Worm (Caenorhabditis elegans) whole organism, L4 larva: Measurements from ENCODE around the gene Y39A1A.9.

Experiments
- D1046.2 ChIP-seq: fragments of 200-800 bp; sonication (Bioruptor generic); IDR thresholded peaks from 2 replicates; pipeline ENCODE4 v1.3.6; 2022; ENCODE audit warnings: missing genetic modification characterization, missing compliant biosample characterization
- F44E2.7 ChIP-seq: fragments of 200-800 bp; sonication (Bioruptor generic); IDR thresholded peaks from 2 replicates; pipeline ENCODE4 v2.1.2; 2022; ENCODE audit warnings: missing genetic modification characterization, missing compliant biosample characterization
- F49E8.2 ChIP-seq: sonication (generic microtip); optimal IDR thresholded peaks from 2 replicates; lab custom pipeline; 2016; ENCODE audit warnings: missing compliant biosample characterization, mild to moderate bottlenecking, missing genetic modification characterization, borderline replicate concordance
- R02D3.7 ChIP-seq: fragments of 150-350 bp; sonication (generic microtip); optimal IDR thresholded peaks from 3 replicates; lab custom pipeline; 2014; ENCODE audit warnings: missing biosample characterization, missing genetic modification characterization
- Y105C5A.15 ChIP-seq: fragments of 200-800 bp; sonication (Bioruptor generic); IDR thresholded peaks from 2 replicates; pipeline ENCODE4 v1.3.6; 2022; ENCODE audit warnings: missing genetic modification characterization, missing compliant biosample characterization
- Y48G9A.11 ChIP-seq: fragments of 200-800 bp; sonication (Bioruptor generic); IDR thresholded peaks from 2 replicates; pipeline ENCODE4 v1.3.6; 2022; ENCODE audit warnings: missing genetic modification reagents, missing genetic modification characterization, missing compliant biosample characterization
- ZK546.5 ChIP-seq, 2 experiments: sonication (generic microtip); optimal IDR thresholded peaks; 2 replicates each; lab custom pipeline; 2017; ENCODE audit warnings: missing biosample characterization in 2 of 2, missing genetic modification characterization in 2 of 2
- aly-2 ChIP-seq: sonication (generic microtip); optimal IDR thresholded peaks from 2 replicates; lab custom pipeline; 2018; ENCODE audit warnings: missing biosample characterization, missing genetic modification characterization
- attf-4 ChIP-seq: sonication (generic microtip); optimal IDR thresholded peaks from 3 replicates; lab custom pipeline; 2017; ENCODE audit warnings: missing biosample characterization, missing genetic modification characterization
- ceh-20 ChIP-seq: fragments of 200-800 bp; sonication (Bioruptor generic); IDR thresholded peaks from 2 replicates; pipeline ENCODE4 v1.3.6; 2022; ENCODE audit warnings: missing genetic modification reagents, missing genetic modification characterization, missing compliant biosample characterization
- ceh-32 ChIP-seq: sonication (generic microtip); optimal IDR thresholded peaks from 2 replicates; lab custom pipeline; 2016; ENCODE audit warnings: mild to moderate bottlenecking, missing genetic modification characterization, missing compliant biosample characterization; ENCODE audit not compliant: poor library complexity
- ceh-44 ChIP-seq: fragments of 200-800 bp; sonication (Bioruptor generic); IDR thresholded peaks from 2 replicates; pipeline ENCODE4 v1.3.6; 2022; ENCODE audit warnings: missing genetic modification reagents, missing genetic modification characterization, missing compliant biosample characterization
- ceh-62 ChIP-seq: sonication (generic microtip); optimal IDR thresholded peaks from 2 replicates; lab custom pipeline; 2017; ENCODE audit warnings: missing biosample characterization, missing genetic modification characterization
- ces-1 ChIP-seq: fragments of 150-350 bp; sonication (generic microtip); optimal IDR thresholded peaks from 4 replicates; lab custom pipeline; 2014; ENCODE audit warnings: missing biosample characterization, missing genetic modification reagents, missing genetic modification characterization
- daf-12 ChIP-seq: fragments of 150-350 bp; optimal IDR thresholded peaks from 2 replicates; lab custom pipeline; 2014; ENCODE audit warnings: missing biosample characterization, missing genetic modification reagents, missing genetic modification characterization
- daf-16 ChIP-seq, 3 experiments: sonication (generic microtip); optimal IDR thresholded peaks; 2 replicates each; lab custom pipeline; 2016 to 2017; ENCODE audit warnings: missing genetic modification characterization in 3 of 3, missing genetic modification reagents in 3 of 3, mild to moderate bottlenecking in 2 of 3, missing compliant biosample characterization in 2 of 3, missing biosample characterization in 1 of 3, moderate library complexity in 1 of 3
- daf-19 ChIP-seq: fragments of 200-800 bp; sonication (Bioruptor generic); conservative IDR thresholded peaks from 2 replicates; pipeline ENCODE4 v1.3.6; 2022; ENCODE audit warnings: missing genetic modification characterization, missing compliant biosample characterization
- daf-8 ChIP-seq: fragments of 200-800 bp; sonication (Bioruptor generic); IDR thresholded peaks from 2 replicates; pipeline ENCODE4 v1.3.6; 2022; ENCODE audit warnings: missing genetic modification characterization, missing compliant biosample characterization
- dmd-9 ChIP-seq: fragments of 200-800 bp; sonication (Bioruptor generic); IDR thresholded peaks from 2 replicates; pipeline ENCODE4 v1.3.6; 2022; ENCODE audit warnings: missing genetic modification reagents, missing genetic modification characterization, missing compliant biosample characterization
- dpl-1 ChIP-seq: fragments of 150-350 bp; optimal IDR thresholded peaks from 2 replicates; lab custom pipeline; 2014; ENCODE audit warnings: missing biosample characterization, missing genetic modification reagents, missing genetic modification characterization
- egl-43 ChIP-seq: fragments of 200-800 bp; sonication (Bioruptor generic); IDR thresholded peaks from 2 replicates; pipeline ENCODE4 v1.3.6; 2022; ENCODE audit warnings: missing genetic modification reagents, missing genetic modification characterization, missing compliant biosample characterization
- hlh-11 ChIP-seq: fragments of 200-800 bp; sonication (Bioruptor generic); optimal IDR thresholded peaks from 2 replicates; lab custom pipeline; 2018; ENCODE audit warnings: mild to moderate bottlenecking, missing genetic modification characterization, missing compliant biosample characterization
- hmg-1.1 ChIP-seq: fragments of 200-800 bp; sonication (Bioruptor generic); IDR thresholded peaks from 2 replicates; pipeline ENCODE4 v1.3.6; 2022; ENCODE audit warnings: missing genetic modification reagents, missing genetic modification characterization, missing compliant biosample characterization
- jun-1 ChIP-seq: fragments of 150-350 bp; optimal IDR thresholded peaks from 2 replicates; lab custom pipeline; 2014; ENCODE audit warnings: missing biosample characterization, missing genetic modification reagents, missing genetic modification characterization
- lin-15B ChIP-seq: fragments of 150-350 bp; sonication (generic microtip); optimal IDR thresholded peaks from 3 replicates; lab custom pipeline; 2014; ENCODE audit warnings: missing biosample characterization, missing genetic modification characterization
- lin-38 ChIP-seq: fragments of 200-800 bp; sonication (Bioruptor generic); IDR thresholded peaks from 2 replicates; pipeline ENCODE4 v1.3.6; 2022; ENCODE audit warnings: missing genetic modification reagents, missing genetic modification characterization, missing compliant biosample characterization
- lin-39 ChIP-seq: fragments of 150-350 bp; optimal IDR thresholded peaks from 2 replicates; lab custom pipeline; 2014; ENCODE audit warnings: missing biosample characterization, missing genetic modification reagents, missing genetic modification characterization
- lir-3 ChIP-seq: sonication (generic microtip); optimal IDR thresholded peaks from 2 replicates; lab custom pipeline; 2016; ENCODE audit warnings: mild to moderate bottlenecking, missing genetic modification characterization, missing compliant biosample characterization
- lsy-2 ChIP-seq, 2 experiments: fragments of 150-350 bp in 1 of 2; sonication (generic microtip) in 1 of 2; optimal IDR thresholded peaks; 2 replicates each; lab custom pipeline; 2014 to 2017; ENCODE audit warnings: missing biosample characterization in 2 of 2, missing genetic modification characterization in 2 of 2
- madf-9 ChIP-seq: fragments of 200-800 bp; sonication (Bioruptor generic); conservative IDR thresholded peaks from 2 replicates; pipeline ENCODE4 v1.3.6; 2022; ENCODE audit warnings: missing genetic modification reagents, missing genetic modification characterization, missing compliant biosample characterization
- mes-2 ChIP-seq: sonication (generic microtip); optimal IDR thresholded peaks from 2 replicates; lab custom pipeline; 2016; ENCODE audit warnings: missing genotype, mild to moderate bottlenecking, missing genetic modification characterization, missing compliant biosample characterization; ENCODE audit not compliant: poor library complexity, severe bottlenecking
- mxl-3 ChIP-seq: fragments of 200-800 bp; sonication (Bioruptor generic); optimal IDR thresholded peaks from 2 replicates; lab custom pipeline; 2018; ENCODE audit warnings: mild to moderate bottlenecking, missing genetic modification characterization, missing compliant biosample characterization
- nhr-237 ChIP-seq: sonication (generic microtip); optimal IDR thresholded peaks from 2 replicates; lab custom pipeline; 2017; ENCODE audit warnings: missing biosample characterization, missing genetic modification characterization
- nhr-25 ChIP-seq: sonication (generic microtip); optimal IDR thresholded peaks from 2 replicates; lab custom pipeline; 2017; ENCODE audit warnings: missing genetic modification characterization, mild to moderate bottlenecking, missing compliant biosample characterization, antibody characterized with exemption, moderate library complexity, borderline replicate concordance; ENCODE audit not compliant: insufficient read depth
- nhr-42 ChIP-seq: fragments of 200-800 bp; sonication (Bioruptor generic); IDR thresholded peaks from 2 replicates; pipeline ENCODE4 v1.3.6; 2022; ENCODE audit warnings: missing genetic modification characterization, missing compliant biosample characterization
- pha-4 ChIP-seq, 2 experiments: fragments of 150-350 bp in 1 of 2; fragments of 200-800 bp in 1 of 2; sonication (Bioruptor generic) in 1 of 2; IDR thresholded peaks in 1 of 2; optimal IDR thresholded peaks in 1 of 2; 2 replicates each; pipeline versions ENCODE4 v1.3.6 to Lab custom; 2014 to 2022; ENCODE audit warnings: missing genetic modification characterization in 2 of 2, missing genetic modification reagents in 2 of 2, missing biosample characterization in 1 of 2, missing compliant biosample characterization in 1 of 2
- snpc-1.2 ChIP-seq: fragments of 200-800 bp; sonication (Bioruptor generic); IDR thresholded peaks from 2 replicates; pipeline ENCODE4 v1.3.6; 2022; ENCODE audit warnings: missing genetic modification reagents, missing genetic modification characterization, missing compliant biosample characterization
- spr-3 ChIP-seq: fragments of 200-800 bp; sonication (Bioruptor generic); optimal IDR thresholded peaks from 2 replicates; lab custom pipeline; 2018; ENCODE audit warnings: mild to moderate bottlenecking, missing genetic modification characterization, missing compliant biosample characterization
- tra-1 ChIP-seq: fragments of 200-800 bp; sonication (Bioruptor generic); IDR thresholded peaks from 2 replicates; pipeline ENCODE4 v1.3.6; 2022; ENCODE audit warnings: missing genetic modification reagents, missing genetic modification characterization, missing compliant biosample characterization
- zip-11 ChIP-seq: fragments of 200-800 bp; sonication (Bioruptor generic); IDR thresholded peaks from 2 replicates; pipeline ENCODE4 v1.3.6; 2022; ENCODE audit warnings: missing genetic modification characterization, missing compliant biosample characterization

Gene Y39A1A.9

DNA sequence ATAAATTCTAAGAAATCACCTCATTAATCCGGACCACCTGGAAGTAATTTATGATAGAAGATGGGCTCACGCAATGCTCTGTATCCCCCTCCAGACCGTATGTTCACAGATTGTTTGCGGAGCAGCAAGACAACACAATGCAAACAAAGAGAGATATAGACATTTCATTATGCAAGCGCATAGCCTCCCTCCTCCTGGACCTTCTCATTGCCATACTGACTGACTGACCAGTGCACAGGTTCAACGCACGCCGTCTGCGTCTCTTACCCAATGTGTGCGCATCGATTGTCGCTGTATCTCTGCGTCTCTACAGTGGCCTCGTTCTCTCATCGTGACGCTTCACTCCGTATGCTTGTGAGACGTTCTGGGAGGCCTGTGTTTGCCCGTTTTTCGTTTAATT, 18.3 kb upstream of the Y39A1A.9 start (continued):
- TF ChIP-seq nhr-25 (tag; lab: Kevin White, UChicago) (no peak), daf-19 (GFP tag; lab: Robert Waterston, UW) (no peak), nhr-42 (GFP tag; lab: Robert Waterston, UW) (no peak), F49E8.2 (tag; lab: Kevin White, UChicago) (no peak), ceh-20 (GFP tag; lab: Robert Waterston, UW) (no peak), nhr-237 (tag; lab: Kevin White, UChicago) (no peak), Y48G9A.11 (GFP tag; lab: Robert Waterston, UW) (no peak), aly-2 (tag; lab: Kevin White, UChicago) (no peak), zip-11 (GFP tag; lab: Robert Waterston, UW) (no peak), mxl-3 (GFP tag; lab: Kevin White, UChicago) (no peak), dpl-1 (GFP tag; lab: Kevin White, UChicago) (peak; percentile 21), lir-3 (no peak)

DNA sequence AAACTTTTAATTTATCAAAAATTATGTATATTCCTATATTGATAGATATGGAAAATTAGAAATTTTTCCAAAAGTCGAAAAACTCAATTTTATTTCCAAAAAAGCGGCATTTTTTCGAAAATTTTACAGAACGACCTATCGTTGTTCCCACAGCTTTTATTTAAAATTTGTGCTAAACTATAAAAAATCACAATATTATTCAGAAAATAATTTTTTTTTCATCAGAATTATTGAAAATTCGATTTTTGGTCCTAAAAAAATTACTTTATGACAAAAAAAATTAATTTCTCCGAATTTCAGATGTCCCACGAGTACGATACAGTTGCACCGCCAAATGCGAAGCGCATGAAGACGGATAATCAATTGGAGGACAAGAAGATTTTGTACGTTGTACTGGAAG, 15.9 kb upstream of the Y39A1A.9 start, which contains the start of gene emg-1:
emg-1 (plus strand) TSS at position 301 of the 400 bp plus-strand sequence.
- TF ChIP-seq ceh-62 (tag; lab: Kevin White, UChicago) (no peak), lin-39 (tag; lab: Kevin White, UChicago) (no peak), aly-2 (tag; lab: Kevin White, UChicago) (no peak), mes-2 (no peak), pha-4 (GFP tag; IDR thresholded peaks at IDR 0.05; lab: Robert Waterston, UW) (no peak), pha-4 (tag; optimal IDR thresholded peaks at IDR 0.05; lab: Kevin White, UChicago) (no peak), snpc-1.2 (GFP tag; lab: Robert Waterston, UW) (no peak), lin-15B (tag; lab: Kevin White, UChicago) (no peak), ceh-44 (GFP tag; lab: Robert Waterston, UW) (no peak), ces-1 (no peak), hlh-11 (no peak), F49E8.2 (tag; lab: Kevin White, UChicago) (no peak), daf-8 (GFP tag; lab: Robert Waterston, UW) (no peak), spr-3 (GFP tag; lab: Kevin White, UChicago) (no peak), tra-1 (GFP tag; lab: Robert Waterston, UW) (no peak), ceh-32 (tag; lab: Kevin White, UChicago) (no peak), dmd-9 (GFP tag; lab: Robert Waterston, UW) (no peak), F44E2.7 (GFP tag; lab: Robert Waterston, UW) (no peak)

DNA sequence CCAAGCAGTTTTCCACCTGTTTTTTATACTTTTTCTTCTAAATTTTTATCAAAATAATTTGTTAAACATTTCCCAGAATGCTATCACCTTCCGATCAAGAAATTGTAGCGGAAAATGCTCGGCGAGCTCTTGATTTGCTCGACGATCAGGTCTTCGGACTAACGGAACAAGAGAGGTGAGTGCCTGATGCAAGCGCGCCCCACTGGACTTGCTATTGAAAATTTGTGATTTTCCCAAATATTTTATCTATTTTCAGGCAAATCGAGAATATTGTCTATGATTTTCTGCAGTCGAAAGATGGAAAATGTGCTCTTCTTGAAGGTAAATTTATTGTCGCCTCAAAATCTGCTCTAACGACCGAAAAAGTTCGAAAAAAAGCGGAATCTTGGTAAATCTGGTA, 12.8 kb upstream of the Y39A1A.9 start, which contains the start of gene orc-4:
orc-4 (plus strand) TSS at position 77 of the 400 bp plus-strand sequence.
- peak; percentile 84 for TF ChIP-seq lin-38
- TF ChIP-seq hlh-11, result no peak
- TF ChIP-seq madf-9 (GFP tag; lab: Robert Waterston, UW), result no peak
- TF ChIP-seq ZK546.5 (tag; optimal IDR thresholded peaks at IDR 0.05; lab: Kevin White, UChicago), result no peak
- peak; percentile 37 for TF ChIP-seq mes-2
- TF ChIP-seq attf-4, result no peak
- TF ChIP-seq lin-15B (tag; lab: Kevin White, UChicago), result no peak
- no peak for TF ChIP-seq nhr-25 (tag; lab: Kevin White, UChicago)
- TF ChIP-seq egl-43 (GFP tag; lab: Robert Waterston, UW), result no peak
- TF ChIP-seq lsy-2 (tag; optimal IDR thresholded peaks at IDR 0.05; lab: Kevin White, UChicago), result peak in 1 of 2 experiments; percentile 16
- TF ChIP-seq D1046.2 (GFP tag; lab: Robert Waterston, UW), result no peak
- TF ChIP-seq jun-1 (tag; lab: Kevin White, UChicago), result no peak
- TF ChIP-seq Y105C5A.15 (GFP tag; lab: Robert Waterston, UW), result no peak
- TF ChIP-seq daf-16 (GFP tag; optimal IDR thresholded peaks at IDR 0.05; lab: Kevin White, UChicago), result no peak
- TF ChIP-seq daf-16 (tag; optimal IDR thresholded peaks at IDR 0.05; lab: Kevin White, UChicago), result peak; percentile 16
- TF ChIP-seq hmg-1.1 (GFP tag; lab: Robert Waterston, UW), result no peak
- no peak for TF ChIP-seq daf-12
- no peak for TF ChIP-seq R02D3.7
